Fruit fly (Drosophila melanogaster) whole organism, wandering third instar larva: ENCODE measurements around the gene shd.

Experiments
- Abd-B ChIP-seq: fragments of >200 bp; optimal IDR thresholded peaks from 2 replicates; lab custom pipeline; 2017; ENCODE audit warnings: missing biosample characterization, missing genetic modification characterization
- CG9705 ChIP-seq: fragments of 200-800 bp; sonication (Bioruptor generic); optimal IDR thresholded peaks from 2 replicates; lab custom pipeline; 2018; ENCODE audit warnings: missing biosample characterization, mild to moderate bottlenecking, missing genetic modification characterization
- CrebA ChIP-seq: fragments of 200-800 bp; sonication (Bioruptor generic); optimal IDR thresholded peaks from 2 replicates; lab custom pipeline; 2016; ENCODE audit warnings: missing biosample characterization, mild to moderate bottlenecking, missing genetic modification characterization, borderline replicate concordance
- Dif ChIP-seq: fragments of 200-275, 200-300 bp; sonication (Bioruptor generic); optimal IDR thresholded peaks from 2 replicates; lab custom pipeline; 2018; ENCODE audit warnings: missing biosample characterization, missing genetic modification characterization; ENCODE audit not compliant: partially characterized antibody
- HLH106 ChIP-seq: fragments of 200-800 bp; optimal IDR thresholded peaks from 3 replicates; lab custom pipeline; 2019; ENCODE audit warnings: missing biosample characterization, mild to moderate bottlenecking, missing genetic modification characterization, moderate library complexity
- Hnf4 ChIP-seq: fragments of 200-800 bp; sonication (Bioruptor generic); optimal IDR thresholded peaks from 2 replicates; lab custom pipeline; 2016; ENCODE audit warnings: missing biosample characterization, mild to moderate bottlenecking, missing genetic modification characterization
- Hr78 ChIP-seq: fragments of >200 bp; optimal IDR thresholded peaks from 2 replicates; lab custom pipeline; 2017; ENCODE audit warnings: missing biosample characterization, missing genetic modification characterization
- Hr83 ChIP-seq: fragments of 200-300 bp; sonication (Bioruptor generic); optimal IDR thresholded peaks from 2 replicates; lab custom pipeline; 2016; ENCODE audit warnings: missing biosample characterization, mild to moderate bottlenecking, missing genetic modification characterization, moderate library complexity; ENCODE audit not compliant: poor library complexity, severe bottlenecking
- Jra ChIP-seq: sonication (Bioruptor generic); optimal IDR thresholded peaks from 2 replicates; lab custom pipeline; 2016; ENCODE audit warnings: missing biosample characterization, missing genetic modification characterization
- Mio ChIP-seq: sonication (Bioruptor generic); optimal IDR thresholded peaks from 2 replicates; lab custom pipeline; 2016; ENCODE audit warnings: missing biosample characterization, missing genetic modification characterization
- Myc ChIP-seq: fragments of >200 bp; optimal IDR thresholded peaks from 2 replicates; lab custom pipeline; 2017
- Rel ChIP-seq, 2 experiments: fragments of 200-800 bp; sonication (Bioruptor generic) in 1 of 2; optimal IDR thresholded peaks; 2 replicates in 1 of 2; 3 replicates in 1 of 2; lab custom pipeline; 2016 to 2019; ENCODE audit warnings: mild to moderate bottlenecking in 2 of 2, missing biosample characterization in 2 of 2, missing genetic modification characterization in 2 of 2, moderate library complexity in 1 of 2
- Vsx2 ChIP-seq: fragments of 200-300, 225-300 bp; sonication (Bioruptor generic); optimal IDR thresholded peaks from 2 replicates; lab custom pipeline; 2018; ENCODE audit warnings: missing biosample characterization, missing genetic modification characterization; ENCODE audit not compliant: partially characterized antibody
- brk ChIP-seq: fragments of 200-800 bp; sonication (Bioruptor generic); optimal IDR thresholded peaks from 2 replicates; lab custom pipeline; 2016; ENCODE audit warnings: missing biosample characterization, mild to moderate bottlenecking, missing genetic modification characterization
- dl ChIP-seq, 2 experiments: fragments of 175-275, 200-275 bp in 1 of 2; fragments of 200-275 bp in 1 of 2; sonication (Bioruptor generic); optimal IDR thresholded peaks; lab custom pipeline; 2018; ENCODE audit warnings: mild to moderate bottlenecking in 2 of 2, missing biosample characterization in 2 of 2, missing genetic modification characterization in 2 of 2, moderate library complexity in 2 of 2; ENCODE audit not compliant: partially characterized antibody in 2 of 2, insufficient read depth in 1 of 2
- dmrt93B ChIP-seq: fragments of 200-800 bp; sonication (Bioruptor generic); optimal IDR thresholded peaks from 2 replicates; lab custom pipeline; 2018; ENCODE audit warnings: missing biosample characterization, mild to moderate bottlenecking, missing genetic modification characterization
- dsf ChIP-seq: sonication (Bioruptor generic); optimal IDR thresholded peaks from 2 replicates; lab custom pipeline; 2016; ENCODE audit warnings: missing biosample characterization, missing genetic modification characterization, borderline replicate concordance
- ey ChIP-seq: fragments of 200-800 bp; sonication (Bioruptor generic); optimal IDR thresholded peaks from 2 replicates; lab custom pipeline; 2016; ENCODE audit warnings: missing biosample characterization, missing genetic modification characterization
- foxo ChIP-seq, 2 experiments: fragments of 200-800 bp; sonication (Bioruptor generic); optimal IDR thresholded peaks; 2 replicates in 1 of 2; 3 replicates in 1 of 2; lab custom pipeline; 2016 to 2017; ENCODE audit warnings: missing biosample characterization in 2 of 2, missing genetic modification characterization in 2 of 2
- fru ChIP-seq: fragments of 200-800 bp; sonication (Bioruptor generic); optimal IDR thresholded peaks from 3 replicates; lab custom pipeline; 2016; ENCODE audit warnings: missing biosample characterization, mild to moderate bottlenecking, missing genetic modification characterization
- h ChIP-seq: fragments of 200-800 bp; sonication (Bioruptor generic); optimal IDR thresholded peaks from 3 replicates; lab custom pipeline; 2016; ENCODE audit warnings: missing biosample characterization, mild to moderate bottlenecking, missing genetic modification characterization
- lola ChIP-seq: fragments of >200 bp; optimal IDR thresholded peaks from 2 replicates; lab custom pipeline; 2017; ENCODE audit warnings: missing biosample characterization, missing genetic modification characterization
- pan ChIP-seq: fragments of >200 bp; optimal IDR thresholded peaks from 2 replicates; lab custom pipeline; 2017
- psq ChIP-seq: fragments of 200-800 bp; sonication (Bioruptor generic); optimal IDR thresholded peaks from 3 replicates; lab custom pipeline; 2017; ENCODE audit warnings: missing biosample characterization, mild to moderate bottlenecking, missing genetic modification characterization, moderate library complexity
- rgr ChIP-seq: fragments of 200-800 bp; sonication (Bioruptor generic); optimal IDR thresholded peaks from 3 replicates; lab custom pipeline; 2016; ENCODE audit warnings: missing biosample characterization, mild to moderate bottlenecking, missing genetic modification characterization
- sage ChIP-seq: fragments of 200-800 bp; sonication (Bioruptor generic); optimal IDR thresholded peaks from 2 replicates; lab custom pipeline; 2016; ENCODE audit warnings: missing biosample characterization, mild to moderate bottlenecking, missing genetic modification characterization
- sv ChIP-seq: fragments of 200-800 bp; sonication (Bioruptor generic); optimal IDR thresholded peaks from 3 replicates; lab custom pipeline; 2016; ENCODE audit warnings: missing biosample characterization, missing genetic modification characterization
- usp ChIP-seq: fragments of >200 bp; optimal IDR thresholded peaks from 2 replicates; lab custom pipeline; 2017; ENCODE audit warnings: missing biosample characterization, missing genetic modification characterization

Gene shd

DNA sequence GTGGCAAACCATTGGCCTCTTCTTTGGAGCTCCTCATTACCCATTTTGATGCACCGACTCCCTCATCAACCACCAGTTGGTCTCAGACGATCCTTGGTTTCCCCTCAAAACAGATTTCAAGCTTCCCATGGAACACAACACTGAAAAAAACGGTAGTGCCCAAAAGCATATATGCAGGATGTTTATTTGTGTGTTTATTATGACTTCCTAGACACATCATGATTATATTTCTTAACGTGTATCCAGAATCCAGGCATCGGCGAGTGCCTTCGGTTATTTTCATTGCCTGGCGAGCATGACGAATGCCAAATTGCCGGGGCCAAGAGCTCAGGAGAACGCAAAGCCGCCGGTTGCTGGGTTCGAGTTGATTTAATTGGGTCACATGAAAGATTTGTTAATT, 25.5 kb downstream of the shd start:
- TF ChIP-seq ey (GFP tag; lab: Kevin White, UChicago) (peak; percentile 0), foxo (GFP tag; optimal IDR thresholded peaks at IDR 0.05; lab: Kevin White, UChicago) (peak in 1 of 2 experiments; percentile 25), Hr83 (GFP tag; lab: Kevin White, UChicago) (no peak)

- TF ChIP-seq sv (GFP tag; lab: Kevin White, UChicago) (no peak), Vsx2 (GFP tag; lab: Kevin White, UChicago) (no peak), Mio (GFP tag; lab: Kevin White, UChicago) (no peak), h (GFP tag; lab: Kevin White, UChicago) (no peak), dl (GFP tag; optimal IDR thresholded peaks at IDR 0.05; lab: Kevin White, UChicago; ENCODE audit: insufficient read depth in 1 of 2, partially characterized antibody in 2 of 2) (no peak), Hr78 (no peak), foxo (GFP tag; optimal IDR thresholded peaks at IDR 0.05; lab: Kevin White, UChicago) (no peak), pan (lab: Kevin White, UChicago) (no peak), HLH106 (no peak), psq (no peak), sage (GFP tag; lab: Kevin White, UChicago) (no peak), dmrt93B (GFP tag; lab: Kevin White, UChicago) (no peak), lola (GFP tag; lab: Kevin White, UChicago) (no peak), Myc (lab: Kevin White, UChicago) (no peak)
These were observed 26.6 kb downstream of the shd start for dm6 chr3L:14640814-14641317.

DNA sequence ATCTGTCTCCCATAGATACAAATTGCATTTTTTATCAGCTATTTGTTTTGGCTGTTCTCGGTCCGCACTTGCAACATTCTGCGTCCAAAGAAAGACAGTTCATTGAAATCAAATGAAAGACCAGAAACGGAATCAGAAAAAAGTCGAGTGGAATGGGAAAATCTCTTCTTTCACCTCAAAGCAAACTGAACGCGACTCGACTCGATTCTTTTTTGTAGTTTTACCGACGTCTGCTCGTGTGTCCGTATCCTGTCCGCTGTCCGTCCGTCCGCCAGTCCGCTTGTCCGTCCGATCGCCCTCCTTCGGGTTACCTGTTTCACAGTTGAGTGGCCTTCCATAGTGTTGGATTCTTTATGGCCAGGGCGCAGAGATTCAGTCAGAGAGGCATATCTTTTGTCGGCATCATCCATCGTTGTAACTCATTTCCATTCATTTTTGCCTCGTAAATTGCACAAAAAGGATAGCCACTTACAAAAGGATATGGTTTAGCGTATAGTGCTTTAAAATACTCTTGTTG, 27.8 kb downstream of the shd start:
- TF ChIP-seq dsf (no peak), Vsx2 (GFP tag; lab: Kevin White, UChicago) (no peak), pan (lab: Kevin White, UChicago) (no peak), rgr (no peak), Myc (lab: Kevin White, UChicago) (no peak), Hr83 (GFP tag; lab: Kevin White, UChicago) (no peak), sv (GFP tag; lab: Kevin White, UChicago) (no peak), fru (GFP tag; lab: Kevin White, UChicago) (no peak), Hnf4 (GFP tag; lab: Kevin White, UChicago) (no peak), Jra (GFP tag; lab: Kevin White, UChicago) (no peak), ey (GFP tag; lab: Kevin White, UChicago) (no peak), psq (no peak), Dif (GFP tag; lab: Kevin White, UChicago) (no peak), usp (GFP tag; lab: Kevin White, UChicago) (no peak)
- TF ChIP-seq, all 38 proteins: peak for 0

- no peak for TF ChIP-seq brk (GFP tag; lab: Kevin White, UChicago)
- no peak for TF ChIP-seq CG9705 (GFP tag; lab: Kevin White, UChicago)
- no peak for TF ChIP-seq pan (lab: Kevin White, UChicago)
- no peak for TF ChIP-seq Rel (GFP tag; optimal IDR thresholded peaks at IDR 0.05; lab: Kevin White, UChicago)
- no peak for TF ChIP-seq Rel (tag; optimal IDR thresholded peaks at IDR 0.05; lab: Kevin White, UChicago)
- TF ChIP-seq ey (GFP tag; lab: Kevin White, UChicago): no peak
- no peak for TF ChIP-seq Abd-B (GFP tag; lab: Kevin White, UChicago)
- TF ChIP-seq sv (GFP tag; lab: Kevin White, UChicago): no peak
- no peak for TF ChIP-seq Hnf4 (GFP tag; lab: Kevin White, UChicago)
- TF ChIP-seq dl (GFP tag; optimal IDR thresholded peaks at IDR 0.05; lab: Kevin White, UChicago; ENCODE audit: insufficient read depth in 1 of 2, partially characterized antibody in 2 of 2): no peak
- no peak for TF ChIP-seq HLH106
- no peak for TF ChIP-seq Hr78
- TF ChIP-seq Vsx2 (GFP tag; lab: Kevin White, UChicago): no peak
- no peak for TF ChIP-seq usp (GFP tag; lab: Kevin White, UChicago)
- no peak for TF ChIP-seq lola (GFP tag; lab: Kevin White, UChicago)
- no peak for TF ChIP-seq Jra (GFP tag; lab: Kevin White, UChicago)
- no peak for TF ChIP-seq dmrt93B (GFP tag; lab: Kevin White, UChicago)
- no peak for TF ChIP-seq sage (GFP tag; lab: Kevin White, UChicago)
These were observed 28.6 kb downstream of the shd start for dm6 chr3L:14642820-14643219.

- no peak for TF ChIP-seq CrebA (GFP tag; lab: Kevin White, UChicago)
These were observed 29.4 kb downstream of the shd start for dm6 chr3L:14643692-14644091.
